Worm (Caenorhabditis elegans) whole organism, late embryonic: ENCODE measurements around the gene T24A6.20.
"Not testable (repeated sequence)": the region's sequence is repeated elsewhere in the genome, so short reads cannot be mapped to it uniquely, and the experiment has no call there.

ENCODE experiments used
- C08G9.2 ChIP-seq: sonication (generic microtip); optimal IDR thresholded peaks from 2 replicates; lab custom pipeline; 2016; ENCODE audit warnings: mild to moderate bottlenecking, missing genetic modification characterization, moderate library complexity, missing compliant biosample characterization
- C38D4.7 ChIP-seq: fragments of 200-800 bp; sonication (Bioruptor generic); optimal IDR thresholded peaks from 2 replicates; lab custom pipeline; 2018; ENCODE audit warnings: mild to moderate bottlenecking, missing genetic modification characterization, moderate library complexity, missing compliant biosample characterization
- K09A11.1 ChIP-seq: sonication (generic microtip); optimal IDR thresholded peaks from 2 replicates; lab custom pipeline; 2017; ENCODE audit warnings: antibody characterized with exemption, mild to moderate bottlenecking, missing genetic modification characterization, missing compliant biosample characterization; ENCODE audit not compliant: insufficient read depth
- Y22D7AL.16 ChIP-seq: sonication (generic microtip); optimal IDR thresholded peaks from 2 replicates; lab custom pipeline; 2016; ENCODE audit warnings: missing genetic modification characterization, missing compliant biosample characterization
- ahr-1 ChIP-seq: sonication (generic microtip); optimal IDR thresholded peaks from 2 replicates; lab custom pipeline; 2016; ENCODE audit warnings: missing genetic modification characterization, missing compliant biosample characterization
- ama-1 ChIP-seq: fragments of 150-350 bp; optimal IDR thresholded peaks from 2 replicates; lab custom pipeline; 2014
- ceh-14 ChIP-seq: sonication (generic microtip); optimal IDR thresholded peaks from 2 replicates; lab custom pipeline; 2016; ENCODE audit warnings: missing genotype, missing genetic modification characterization, missing compliant biosample characterization
- ceh-24 ChIP-seq: sonication (generic microtip); optimal IDR thresholded peaks from 2 replicates; lab custom pipeline; 2016; ENCODE audit warnings: mild to moderate bottlenecking, missing genetic modification characterization, missing compliant biosample characterization
- ceh-31 ChIP-seq: sonication (generic microtip); optimal IDR thresholded peaks from 2 replicates; lab custom pipeline; 2016; ENCODE audit warnings: missing genetic modification characterization, missing compliant biosample characterization
- ceh-9 ChIP-seq: sonication (generic microtip); optimal IDR thresholded peaks from 2 replicates; lab custom pipeline; 2016; ENCODE audit warnings: mild to moderate bottlenecking, missing genetic modification characterization, inconsistent platforms, missing compliant biosample characterization
- che-1 ChIP-seq: sonication (generic microtip); optimal IDR thresholded peaks from 2 replicates; lab custom pipeline; 2016; ENCODE audit warnings: mild to moderate bottlenecking, missing genetic modification characterization, missing compliant biosample characterization
- dve-1 ChIP-seq: sonication (generic microtip); optimal IDR thresholded peaks from 2 replicates; lab custom pipeline; 2017; ENCODE audit warnings: antibody characterized with exemption, mild to moderate bottlenecking, missing genetic modification characterization, missing compliant biosample characterization
- elt-2 ChIP-seq: sonication (generic microtip); optimal IDR thresholded peaks from 2 replicates; lab custom pipeline; 2016; ENCODE audit warnings: missing genetic modification reagents, missing genetic modification characterization, missing compliant biosample characterization
- elt-4 ChIP-seq: sonication (generic microtip); optimal IDR thresholded peaks from 2 replicates; lab custom pipeline; 2016; ENCODE audit warnings: missing genetic modification characterization, missing compliant biosample characterization
- fax-1 ChIP-seq: sonication (generic microtip); optimal IDR thresholded peaks from 2 replicates; lab custom pipeline; 2016; ENCODE audit warnings: missing genotype, missing genetic modification characterization, missing compliant biosample characterization
- gmeb-2 ChIP-seq: sonication (generic microtip); optimal IDR thresholded peaks from 2 replicates; lab custom pipeline; 2016; ENCODE audit warnings: missing genetic modification characterization, inconsistent platforms, missing compliant biosample characterization
- hlh-13 ChIP-seq: fragments of 200-800 bp; sonication (Bioruptor generic); optimal IDR thresholded peaks from 2 replicates; lab custom pipeline; 2018; ENCODE audit warnings: mild to moderate bottlenecking, missing genetic modification characterization, missing compliant biosample characterization
- hlh-30 ChIP-seq: sonication (generic microtip); optimal IDR thresholded peaks from 2 replicates; lab custom pipeline; 2017; ENCODE audit warnings: antibody characterized with exemption, missing genetic modification characterization, missing compliant biosample characterization; ENCODE audit not compliant: insufficient read depth
- lin-11 ChIP-seq: fragments of 200-800 bp; sonication (Bioruptor generic); optimal IDR thresholded peaks from 2 replicates; lab custom pipeline; 2018; ENCODE audit warnings: mild to moderate bottlenecking, missing genetic modification characterization, missing compliant biosample characterization
- nfya-1 ChIP-seq: sonication (generic microtip); optimal IDR thresholded peaks from 2 replicates; lab custom pipeline; 2017; ENCODE audit warnings: missing genetic modification characterization, mild to moderate bottlenecking, missing compliant biosample characterization, antibody characterized with exemption, moderate library complexity
- nhr-11 ChIP-seq: fragments of 150-350 bp; optimal IDR thresholded peaks from 2 replicates; lab custom pipeline; 2014; ENCODE audit warnings: missing biosample characterization, missing genetic modification characterization
- npax-4 ChIP-seq: sonication (generic microtip); optimal IDR thresholded peaks from 2 replicates; lab custom pipeline; 2016; ENCODE audit warnings: missing genetic modification characterization, missing compliant biosample characterization
- sdc-2 ChIP-seq: sonication (generic microtip); optimal IDR thresholded peaks from 2 replicates; lab custom pipeline; 2016; ENCODE audit warnings: missing genotype, missing genetic modification characterization, missing compliant biosample characterization
- sox-2 ChIP-seq: fragments of 200-800 bp; sonication (Bioruptor generic); IDR thresholded peaks from 2 replicates; pipeline ENCODE4 v1.3.6; 2022; ENCODE audit warnings: missing genetic modification reagents, missing genetic modification characterization, missing compliant biosample characterization
- ttx-3 ChIP-seq: sonication (generic microtip); optimal IDR thresholded peaks from 2 replicates; lab custom pipeline; 2016; ENCODE audit warnings: missing genetic modification reagents, missing genetic modification characterization, missing compliant biosample characterization
- unc-42 ChIP-seq: sonication (generic microtip); optimal IDR thresholded peaks from 2 replicates; lab custom pipeline; 2016; ENCODE audit warnings: missing genotype, missing genetic modification characterization, missing compliant biosample characterization
- unc-86 ChIP-seq: sonication (generic microtip); optimal IDR thresholded peaks from 2 replicates; lab custom pipeline; 2016; ENCODE audit warnings: missing genetic modification characterization, missing compliant biosample characterization
- ztf-16 ChIP-seq: sonication (generic microtip); optimal IDR thresholded peaks from 2 replicates; lab custom pipeline; 2017; ENCODE audit warnings: missing genetic modification characterization, missing compliant biosample characterization

The T24A6.20 gene

DNA sequence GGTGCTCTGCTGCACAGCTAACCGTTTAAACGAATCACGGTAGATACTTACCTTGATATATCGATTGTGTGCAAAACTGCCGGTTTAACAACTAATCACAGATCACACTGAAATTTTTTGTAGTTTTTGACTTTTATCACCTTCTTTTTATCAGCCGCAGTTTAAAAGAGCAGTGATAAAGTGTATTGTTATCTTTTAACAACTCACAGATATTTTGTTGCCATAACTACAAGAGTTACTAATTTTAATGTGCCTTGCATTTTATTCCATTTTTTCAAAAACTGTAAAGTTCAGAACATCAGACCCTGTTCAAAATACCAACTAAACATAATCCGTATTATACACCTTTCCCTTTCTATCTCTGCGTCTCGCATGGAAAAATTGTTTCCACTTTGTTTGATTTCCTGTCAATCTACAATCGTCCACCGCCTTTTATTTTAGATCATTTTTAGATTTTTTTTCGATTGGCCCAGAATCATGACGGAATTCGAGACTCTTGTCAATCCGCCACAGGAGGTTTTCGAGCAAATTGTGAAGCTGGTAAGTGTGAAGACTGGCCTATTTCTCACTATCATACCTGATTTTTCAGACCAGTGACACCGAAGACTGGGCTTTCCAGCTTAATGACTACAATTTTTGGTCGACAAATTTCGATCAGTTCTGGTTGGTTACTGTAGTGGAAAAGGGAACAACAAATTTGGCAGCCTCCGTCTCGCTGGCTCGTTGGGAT lies at the start of gene T24A6.20:
TSS of gene T24A6.20 (plus strand) at position 395 of the 730 bp plus-strand sequence.
- no peak for TF ChIP-seq ttx-3 (tag; lab: Kevin White, UChicago)
- peak; percentile 86 for TF ChIP-seq elt-2 (tag; lab: Kevin White, UChicago)

DNA sequence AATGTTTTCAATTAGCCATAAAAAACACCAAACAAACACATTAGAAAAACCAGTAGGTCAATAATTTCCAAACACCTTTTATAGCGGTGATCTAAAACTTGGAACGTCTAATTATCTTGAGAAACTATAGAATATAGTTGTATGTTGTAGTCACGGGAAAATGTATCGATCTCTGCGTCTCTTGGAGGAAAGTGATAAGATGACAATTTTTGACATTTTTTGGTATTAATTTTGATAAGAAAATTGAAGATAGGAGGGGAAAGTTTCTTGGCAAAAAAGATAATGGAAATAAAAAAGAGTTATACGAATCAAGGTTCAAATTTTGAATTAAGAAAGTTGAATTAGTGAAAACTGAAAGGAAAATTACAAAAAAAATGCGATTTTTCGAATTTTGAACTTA lies 47.2 kb upstream of the T24A6.20 start:
- peak; percentile 91 for TF ChIP-seq elt-2 (tag; lab: Kevin White, UChicago)
- TF ChIP-seq K09A11.1 (tag; lab: Kevin White, UChicago) = no peak

DNA sequence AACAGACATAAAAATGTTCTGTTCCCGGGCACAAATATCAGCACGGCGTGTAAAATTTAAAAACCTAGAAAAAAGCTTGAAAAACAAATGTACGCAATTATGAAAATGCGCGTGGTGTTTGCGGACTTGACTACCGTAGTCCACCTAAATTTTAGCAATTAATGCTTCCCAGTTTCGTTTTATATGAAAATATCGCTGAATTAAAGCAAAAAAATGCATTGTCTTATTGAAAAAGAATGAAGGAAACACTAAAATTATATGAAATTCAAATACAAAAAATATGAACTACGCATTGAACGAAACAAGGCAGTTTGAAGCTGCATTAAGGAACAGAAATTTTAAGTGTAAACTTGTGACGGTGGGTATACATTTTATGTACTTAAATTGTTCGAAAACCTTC lies 46.7 kb upstream of the T24A6.20 start, which contains the start of gene ugt-64:
TSS of gene ugt-64 (minus strand) at position 101 of the 400 bp plus-strand sequence.
- TF ChIP-seq gmeb-2, sdc-2, nfya-1 (tag; lab: Kevin White, UChicago): not testable (repeated sequence)

DNA sequence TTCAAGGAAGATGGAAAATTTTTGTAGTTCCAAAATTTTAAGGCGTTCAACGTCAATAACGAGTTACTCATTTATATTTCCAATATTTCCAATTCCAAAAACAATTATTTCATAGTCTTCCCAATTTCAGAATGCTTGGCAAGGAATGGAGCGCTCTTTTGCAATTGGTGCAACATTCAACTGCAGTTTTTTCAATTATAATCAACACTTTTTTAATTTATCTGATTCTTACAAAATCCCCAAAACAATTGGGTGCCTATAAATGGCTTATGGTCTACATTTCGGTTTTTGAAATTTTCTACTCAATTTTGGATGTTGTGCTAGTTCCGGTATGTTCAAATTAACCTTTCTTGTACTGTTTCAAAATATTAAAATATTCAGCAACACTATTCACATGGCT lies 45.2 kb upstream of the T24A6.20 start, which contains the start of gene str-225:
TSS of gene str-225 (plus strand) at position 132 of the 400 bp plus-strand sequence.
- no peak for TF ChIP-seq dve-1

DNA sequence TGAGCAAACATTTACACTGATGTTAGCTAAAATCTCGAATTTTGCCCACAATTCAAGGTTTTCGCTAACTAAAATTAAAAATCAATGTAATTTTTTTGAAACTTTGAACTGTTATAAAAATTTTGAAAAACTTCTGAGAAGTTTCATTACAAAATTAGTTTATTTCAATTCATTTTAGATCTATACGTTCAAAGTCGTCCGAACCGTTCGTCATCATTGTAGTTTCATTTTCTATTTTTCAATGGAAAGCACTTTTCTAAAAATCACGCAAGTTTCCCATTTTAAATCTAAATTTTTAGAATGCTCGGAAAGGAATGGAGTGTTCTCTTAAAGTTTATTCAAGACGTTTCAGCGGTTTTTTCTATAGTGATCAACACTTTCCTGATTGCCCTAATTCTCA lies 43.1 kb upstream of the T24A6.20 start, which contains the start of gene str-228:
TSS of gene str-228 (plus strand) at position 301 of the 400 bp plus-strand sequence.
- TF ChIP-seq ama-1 (lab: Kevin White, UChicago) = no peak
- TF ChIP-seq sdc-2 (tag; lab: Kevin White, UChicago) = no peak
- TF ChIP-seq, all 69 proteins: peak for 0

DNA sequence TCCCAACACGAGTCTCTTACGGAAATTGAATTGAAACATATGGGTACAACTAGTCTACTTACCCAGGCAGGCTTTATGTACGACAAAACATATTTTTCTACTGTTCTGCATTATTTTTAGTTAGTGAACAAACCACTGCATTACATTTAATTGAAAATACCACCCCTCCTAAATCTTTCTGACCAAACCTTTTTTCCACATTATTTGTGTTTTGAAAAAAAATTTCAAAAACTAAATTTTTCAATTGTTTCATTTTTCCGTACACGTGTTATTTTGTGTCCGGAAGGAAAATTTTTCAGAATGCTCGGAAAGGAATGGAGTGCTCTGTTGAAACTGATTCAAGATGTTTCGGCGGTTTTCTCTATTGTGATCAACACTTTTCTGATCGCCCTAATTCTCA lies 40.6 kb upstream of the T24A6.20 start, which contains the start of gene str-226:
TSS of gene str-226 (plus strand) at position 301 of the 400 bp plus-strand sequence.
- TF ChIP-seq ztf-16 (tag; lab: Kevin White, UChicago) = no peak
- no peak for TF ChIP-seq npax-4 (tag; lab: Kevin White, UChicago)
- TF ChIP-seq unc-42 (tag; lab: Kevin White, UChicago) = no peak
- no peak for TF ChIP-seq elt-4 (tag; lab: Kevin White, UChicago)
- no peak for TF ChIP-seq ceh-31
- no peak for TF ChIP-seq sox-2
- TF ChIP-seq, all 69 proteins: peak for 0

DNA sequence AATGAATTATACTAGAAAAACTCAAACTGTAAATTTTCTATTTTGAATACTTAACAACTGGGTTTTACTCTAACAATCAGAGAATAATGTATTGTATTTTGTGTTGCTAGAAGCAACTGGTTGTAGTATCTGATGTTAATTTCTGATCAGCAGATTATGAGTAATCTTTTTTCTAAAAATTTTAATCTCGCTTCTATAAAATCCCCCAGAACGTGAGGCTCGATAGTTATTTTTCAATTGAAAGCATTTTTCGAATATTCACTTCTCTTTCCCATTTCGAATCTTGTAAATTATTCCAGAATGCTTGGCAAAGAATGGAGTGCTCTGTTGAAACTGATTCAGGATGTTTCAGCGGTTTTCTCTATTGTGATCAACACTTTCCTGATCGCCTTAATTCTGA lies 35.0 kb upstream of the T24A6.20 start, which contains the start of gene str-227:
TSS of gene str-227 (plus strand) at position 301 of the 400 bp plus-strand sequence.
- TF ChIP-seq Y22D7AL.16 (tag; lab: Kevin White, UChicago) (no peak), ceh-14 (tag; lab: Kevin White, UChicago) (no peak), C08G9.2 (tag; lab: Kevin White, UChicago) (no peak), hlh-30 (tag; lab: Kevin White, UChicago) (no peak), K09A11.1 (tag; lab: Kevin White, UChicago) (no peak), nhr-11 (tag; lab: Kevin White, UChicago) (no peak), ceh-9 (tag; lab: Kevin White, UChicago) (no peak), ahr-1 (tag; lab: Kevin White, UChicago) (no peak), che-1 (tag; lab: Kevin White, UChicago) (no peak), unc-86 (no peak), fax-1 (tag; lab: Kevin White, UChicago) (no peak), lin-11 (tag; lab: Kevin White, UChicago) (no peak), ceh-24 (tag; lab: Kevin White, UChicago) (no peak), hlh-13 (GFP tag; lab: Kevin White, UChicago) (no peak), C38D4.7 (GFP tag; lab: Kevin White, UChicago) (no peak)
